Fruit fly (Drosophila melanogaster) whole organism, adult: ENCODE measurements around the gene CG33510.

ENCODE experiments used
- CG11617 ChIP-seq: fragments of 200-800 bp; sonication (Bioruptor generic); optimal IDR thresholded peaks from 2 replicates; lab custom pipeline; 2017; ENCODE audit warnings: mild to moderate bottlenecking, missing biosample characterization, missing genetic modification reagents, missing genetic modification characterization
- CG12768 ChIP-seq: fragments of 200-800 bp; sonication (Bioruptor generic); optimal IDR thresholded peaks from 2 replicates; lab custom pipeline; 2017; ENCODE audit warnings: missing biosample characterization, missing genetic modification characterization, mild to moderate bottlenecking, moderate library complexity, missing genetic modification reagents
- CG14711 ChIP-seq: fragments of 200-800 bp; sonication (Bioruptor generic); optimal IDR thresholded peaks from 2 replicates; lab custom pipeline; 2018; ENCODE audit warnings: missing biosample characterization, mild to moderate bottlenecking, missing genetic modification characterization, moderate library complexity
- CG1620 ChIP-seq: fragments of 200-800 bp; sonication (Bioruptor generic); optimal IDR thresholded peaks from 2 replicates; lab custom pipeline; 2016; ENCODE audit warnings: missing biosample characterization, missing genetic modification characterization
- CG33017 ChIP-seq: fragments of 200-800 bp; sonication (Bioruptor generic); optimal IDR thresholded peaks from 2 replicates; lab custom pipeline; 2018; ENCODE audit warnings: missing biosample characterization, mild to moderate bottlenecking, missing genetic modification characterization, moderate library complexity
- CG5204 ChIP-seq: fragments of 200-800 bp; sonication (Bioruptor generic); optimal IDR thresholded peaks from 2 replicates; lab custom pipeline; 2016; ENCODE audit warnings: missing biosample characterization, missing genetic modification characterization
- CG7045 ChIP-seq: fragments of 200-800 bp; sonication (Bioruptor generic); optimal IDR thresholded peaks from 2 replicates; lab custom pipeline; 2017; ENCODE audit warnings: missing biosample characterization, mild to moderate bottlenecking, missing genetic modification characterization
- CG7101 ChIP-seq: fragments of 200-800 bp; sonication (Bioruptor generic); optimal IDR thresholded peaks from 2 replicates; lab custom pipeline; 2018; ENCODE audit warnings: missing biosample characterization, mild to moderate bottlenecking, missing genetic modification characterization, moderate library complexity
- Clk ChIP-seq: fragments of 200-800 bp; sonication (Bioruptor generic); optimal IDR thresholded peaks from 2 replicates; lab custom pipeline; 2017; ENCODE audit warnings: missing biosample characterization, missing genetic modification characterization
- Crg-1 ChIP-seq: fragments of 200-800 bp; sonication (Bioruptor generic); optimal IDR thresholded peaks from 2 replicates; lab custom pipeline; 2016; ENCODE audit warnings: missing biosample characterization, missing genetic modification characterization
- Hr96 ChIP-seq: fragments of 200-800 bp; sonication (Bioruptor generic); optimal IDR thresholded peaks from 2 replicates; lab custom pipeline; 2016; ENCODE audit warnings: missing biosample characterization, missing genetic modification characterization
- Mnt ChIP-seq: fragments of 200-800 bp; sonication (Bioruptor generic); optimal IDR thresholded peaks from 2 replicates; lab custom pipeline; 2016; ENCODE audit warnings: missing biosample characterization, mild to moderate bottlenecking, missing genetic modification characterization
- bab1 ChIP-seq: fragments of 200-800 bp; sonication (Bioruptor generic); optimal IDR thresholded peaks from 3 replicates; lab custom pipeline; 2019; ENCODE audit warnings: missing biosample characterization, mild to moderate bottlenecking, missing genetic modification characterization, moderate library complexity
- cic ChIP-seq: fragments of 200-800 bp; sonication (Bioruptor generic); optimal IDR thresholded peaks from 2 replicates; lab custom pipeline; 2017; ENCODE audit warnings: missing biosample characterization, mild to moderate bottlenecking, missing genetic modification characterization, moderate library complexity
- cnc ChIP-seq, 2 experiments: fragments of >200 bp; optimal IDR thresholded peaks; 2 replicates each; lab custom pipeline; 2017
- kay ChIP-seq: fragments of 200-800 bp; sonication (Bioruptor generic); peaks from one replicate; lab custom pipeline; 2016; ENCODE audit warnings: missing biosample characterization, missing genetic modification characterization, borderline replicate concordance
- ovo ChIP-seq: fragments of 200-800 bp; sonication (Bioruptor generic); optimal IDR thresholded peaks from 2 replicates; lab custom pipeline; 2016; ENCODE audit warnings: missing biosample characterization, missing genetic modification characterization
- pad ChIP-seq: fragments of 200-800 bp; sonication (Bioruptor generic); optimal IDR thresholded peaks from 3 replicates; lab custom pipeline; 2017; ENCODE audit warnings: missing biosample characterization, missing genetic modification characterization, mild to moderate bottlenecking, moderate library complexity, missing genetic modification reagents
- tj ChIP-seq: fragments of 200-800 bp; sonication (Bioruptor generic); optimal IDR thresholded peaks from 3 replicates; lab custom pipeline; 2017; ENCODE audit warnings: missing biosample characterization, mild to moderate bottlenecking, missing genetic modification characterization, moderate library complexity
- toe ChIP-seq: fragments of 200-800 bp; sonication (Bioruptor generic); optimal IDR thresholded peaks from 2 replicates; lab custom pipeline; 2016; ENCODE audit warnings: missing biosample characterization, missing genetic modification characterization

The CG33510 gene

DNA sequence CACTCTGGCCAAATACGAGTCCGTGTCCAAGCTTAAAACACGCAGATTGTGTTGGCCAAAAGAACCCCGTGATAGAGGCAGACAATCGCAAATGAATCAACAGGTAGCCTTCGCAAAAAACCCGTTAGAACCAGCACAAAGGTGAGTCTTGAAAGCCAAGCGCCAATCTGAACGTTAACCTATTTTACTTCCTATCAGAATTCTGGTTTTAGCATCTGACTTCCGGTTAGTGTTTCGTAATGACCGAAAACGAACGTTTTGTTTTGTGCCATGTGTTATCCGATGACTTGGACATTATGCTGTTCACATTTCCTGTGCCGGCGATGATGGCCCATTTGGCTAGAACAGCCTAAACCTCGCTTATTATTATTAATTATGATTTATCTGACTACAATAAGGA, 11.7 kb downstream of the CG33510 start:
- TF ChIP-seq CG14711 (tag; lab: Kevin White, UChicago), result no peak
- TF ChIP-seq CG11617 (GFP tag; lab: Kevin White, UChicago), result no peak
- TF ChIP-seq tj (GFP tag; lab: Kevin White, UChicago), result no peak
- no peak for TF ChIP-seq CG7045
- TF ChIP-seq cic (GFP tag; lab: Kevin White, UChicago), result no peak

DNA sequence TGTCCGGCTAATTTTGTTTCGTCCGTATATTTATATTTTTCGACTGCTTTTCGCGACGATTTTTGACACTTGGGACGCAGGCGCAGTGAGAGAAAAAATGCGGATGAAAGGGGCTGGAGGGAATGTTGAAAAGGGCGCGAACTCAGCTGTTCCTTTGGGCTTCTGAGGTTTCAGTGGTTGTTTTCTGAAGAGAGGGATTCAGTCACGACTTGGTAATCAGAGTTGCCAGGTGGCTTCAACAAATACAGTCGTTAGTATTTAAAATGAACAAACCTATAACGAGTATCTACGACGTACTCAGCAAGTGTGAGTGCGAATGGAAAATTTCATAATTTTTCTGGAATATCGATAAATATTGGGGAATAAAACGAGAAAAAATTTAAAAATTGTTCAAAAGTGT, 12.7 kb downstream of the CG33510 start, which contains the start of gene CG9265:
Gene CG9265, minus strand, starts transcription at position 68 of the 400 bp plus-strand sequence.
- TF ChIP-seq CG14711 (tag; lab: Kevin White, UChicago), result peak; percentile 72
- peak; percentile 31 for TF ChIP-seq CG5204 (GFP tag; lab: Kevin White, UChicago)
- no peak for TF ChIP-seq Clk (GFP tag; lab: Kevin White, UChicago)
- no peak for TF ChIP-seq CG7101

DNA sequence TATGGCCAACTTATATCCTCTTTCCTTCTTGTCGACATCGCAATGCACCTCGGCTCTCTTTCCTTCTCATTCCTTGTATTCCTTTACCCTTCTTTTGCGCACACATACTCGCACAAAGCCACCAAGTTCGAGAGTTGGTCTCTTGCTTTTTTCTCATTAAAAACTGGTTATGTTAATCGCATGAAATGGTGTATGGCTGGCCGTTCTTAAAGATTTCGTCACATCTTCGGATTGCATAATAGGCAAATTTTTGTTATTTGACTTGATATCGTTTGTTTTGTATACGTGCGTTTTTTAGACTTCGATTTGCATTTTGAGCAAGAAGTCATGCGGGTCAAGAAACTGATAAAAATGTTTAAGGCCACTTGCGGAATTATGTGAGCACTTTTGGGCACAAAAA, 13.3 kb downstream of the CG33510 start:
- TF ChIP-seq CG33017 (tag; lab: Kevin White, UChicago), result no peak
- TF ChIP-seq Mnt (GFP tag; lab: Kevin White, UChicago), result no peak
- TF ChIP-seq tj (GFP tag; lab: Kevin White, UChicago), result no peak
- TF ChIP-seq Hr96 (GFP tag; lab: Kevin White, UChicago), result no peak
- TF ChIP-seq cnc (optimal IDR thresholded peaks at IDR 0.05; lab: Kevin White, UChicago), result no peak
- no peak for TF ChIP-seq Clk (GFP tag; lab: Kevin White, UChicago)
- no peak for TF ChIP-seq CG7045

DNA sequence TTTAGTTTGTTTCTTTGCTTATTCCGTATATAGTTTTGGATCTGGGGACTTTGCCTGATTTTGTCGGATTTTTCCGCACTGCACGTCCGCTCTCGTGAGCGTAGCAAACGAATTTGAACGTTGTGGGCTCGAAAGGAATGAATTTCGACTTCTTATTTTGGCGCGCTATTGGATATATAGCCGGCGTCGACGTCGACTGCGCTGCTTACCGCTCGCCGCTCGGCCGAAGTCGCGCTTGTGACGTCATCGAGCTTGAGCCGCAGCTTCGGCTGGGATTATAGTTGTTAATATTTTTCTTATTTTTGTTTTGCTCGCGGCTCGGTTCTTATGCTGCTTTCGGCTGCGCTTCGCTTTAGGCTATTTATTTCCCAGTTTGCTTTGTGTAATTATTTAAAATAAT, 14.3 kb downstream of the CG33510 start:
- TF ChIP-seq CG5204 (GFP tag; lab: Kevin White, UChicago) (no peak), kay (no peak), CG12768 (GFP tag; lab: Kevin White, UChicago) (no peak), Hr96 (GFP tag; lab: Kevin White, UChicago) (no peak), CG1620 (no peak), Crg-1 (GFP tag; lab: Kevin White, UChicago) (no peak), Mnt (GFP tag; lab: Kevin White, UChicago) (no peak), Clk (GFP tag; lab: Kevin White, UChicago) (no peak), CG7101 (no peak), cnc (optimal IDR thresholded peaks at IDR 0.05; lab: Kevin White, UChicago) (no peak), cic (GFP tag; lab: Kevin White, UChicago) (no peak), ovo (no peak), tj (GFP tag; lab: Kevin White, UChicago) (no peak), CG7045 (no peak), CG14711 (tag; lab: Kevin White, UChicago) (no peak), toe (no peak), CG33017 (tag; lab: Kevin White, UChicago) (no peak), CG11617 (GFP tag; lab: Kevin White, UChicago) (no peak)

DNA sequence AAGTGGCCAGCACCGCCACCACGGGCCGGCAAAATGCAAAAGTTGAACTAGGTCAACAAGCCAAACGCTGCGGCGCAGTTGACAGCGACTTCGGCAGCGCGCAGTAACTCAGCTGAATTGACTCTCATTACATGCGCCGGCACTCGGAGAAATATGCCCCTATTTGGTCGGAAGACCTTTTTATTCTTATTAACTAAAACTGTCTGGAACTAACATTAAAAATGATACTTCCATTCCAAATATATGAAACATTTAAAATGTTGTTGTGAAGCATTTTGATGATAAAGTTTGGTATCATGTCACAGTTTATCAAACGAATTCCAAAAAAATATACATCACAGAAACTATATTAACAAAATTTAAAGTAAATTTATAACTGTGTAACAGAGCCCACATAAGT, 17.0 kb downstream of the CG33510 start:
- TF ChIP-seq CG14711 (tag; lab: Kevin White, UChicago) (no peak), pad (GFP tag; lab: Kevin White, UChicago) (no peak), CG5204 (GFP tag; lab: Kevin White, UChicago) (no peak), tj (GFP tag; lab: Kevin White, UChicago) (no peak), CG11617 (GFP tag; lab: Kevin White, UChicago) (no peak), toe (no peak), ovo (no peak), cic (GFP tag; lab: Kevin White, UChicago) (no peak), CG7045 (no peak), CG1620 (no peak), Hr96 (GFP tag; lab: Kevin White, UChicago) (no peak), CG12768 (GFP tag; lab: Kevin White, UChicago) (no peak), Crg-1 (GFP tag; lab: Kevin White, UChicago) (no peak), CG33017 (tag; lab: Kevin White, UChicago) (no peak), Clk (GFP tag; lab: Kevin White, UChicago) (no peak), bab1 (no peak), Mnt (GFP tag; lab: Kevin White, UChicago) (no peak)

DNA sequence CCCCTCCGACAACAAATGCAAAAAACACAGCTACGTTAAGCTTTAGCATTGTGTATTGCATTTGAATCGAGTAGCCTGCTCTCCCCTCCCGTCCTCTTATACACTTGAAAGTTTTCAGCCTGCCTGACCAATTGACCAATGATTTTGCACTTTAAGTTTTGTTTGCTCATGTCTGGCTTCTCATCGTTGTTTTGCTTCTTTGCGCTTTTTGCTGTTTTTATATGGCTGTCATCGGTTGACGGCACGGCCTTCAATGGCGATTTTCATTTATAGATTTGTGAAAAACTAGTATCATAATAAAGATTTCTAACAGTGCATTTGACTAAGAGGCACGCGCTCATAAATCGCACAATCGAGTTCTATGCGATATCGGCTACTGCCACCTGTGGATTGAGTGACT, 18.2 kb downstream of the CG33510 start:
- TF ChIP-seq toe, result no peak
- TF ChIP-seq tj (GFP tag; lab: Kevin White, UChicago), result peak; percentile 58

DNA sequence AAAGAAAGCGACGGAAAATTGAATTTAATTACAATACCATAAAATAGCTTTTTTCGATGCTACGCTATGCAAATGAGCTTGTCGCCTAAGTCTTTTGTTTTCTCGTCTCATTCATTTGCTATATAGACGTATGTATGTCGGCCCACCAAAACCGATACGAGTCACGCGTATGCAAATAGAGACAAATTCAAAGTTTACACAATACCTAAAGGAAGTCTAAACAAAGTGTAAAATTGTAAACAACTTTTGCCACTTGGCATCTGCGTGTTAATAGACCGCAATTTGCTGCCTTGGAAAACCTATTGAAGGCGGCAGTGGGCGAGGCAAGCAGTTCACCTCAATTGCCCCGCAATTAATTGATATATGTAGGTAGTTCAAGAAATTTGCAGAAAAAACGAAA, 21.5 kb downstream of the CG33510 start:
- TF ChIP-seq CG7101 (no peak), cic (GFP tag; lab: Kevin White, UChicago) (no peak), toe (no peak), Clk (GFP tag; lab: Kevin White, UChicago) (no peak), tj (GFP tag; lab: Kevin White, UChicago) (no peak), CG14711 (tag; lab: Kevin White, UChicago) (no peak), CG5204 (GFP tag; lab: Kevin White, UChicago) (no peak), CG33017 (tag; lab: Kevin White, UChicago) (no peak), CG11617 (GFP tag; lab: Kevin White, UChicago) (no peak), CG1620 (no peak), CG12768 (GFP tag; lab: Kevin White, UChicago) (no peak), cnc (optimal IDR thresholded peaks at IDR 0.05; lab: Kevin White, UChicago) (no peak), bab1 (no peak), ovo (no peak), Mnt (GFP tag; lab: Kevin White, UChicago) (no peak), CG7045 (no peak), Crg-1 (GFP tag; lab: Kevin White, UChicago) (no peak), Hr96 (GFP tag; lab: Kevin White, UChicago) (no peak), kay (no peak), pad (GFP tag; lab: Kevin White, UChicago) (no peak)
